Fruit fly (Drosophila melanogaster): ENCODE measurements around the gene odd.

dm6 chr2L:3587286-3587685, 19.3 kb downstream of the odd start:
- peak; percentile 58 for TF ChIP-seq esn (GFP tag; optimal IDR thresholded peaks at IDR 0.05)
- peak; percentile 17 for TF ChIP-seq CG3919 (GFP tag; optimal IDR thresholded peaks at IDR 0.05)
